Fruit fly (Drosophila melanogaster): Measurements from ENCODE around the gene CG42831.
A peak's percentile ranks its signal among the peaks of the same experiment; 100 is the strongest.

The CG42831 gene

dm6 chr3L:10776367-10777026 lies 38.1 kb upstream of the CG42831 start (continued):
- TF ChIP-seq Doc2 (GFP tag; IDR thresholded peaks at IDR 0.05) (peak; percentile 76), CG3163 (GFP tag; optimal IDR thresholded peaks at IDR 0.05) (peak; percentile 59), grn (GFP tag; optimal IDR thresholded peaks at IDR 0.05) (no peak), CG16863 (GFP tag; optimal IDR thresholded peaks at IDR 0.05) (peak; percentile 89), CG2129 (GFP tag; IDR thresholded peaks at IDR 0.05; ENCODE audit: partially characterized antibody) (no peak), Chrac-16 (GFP tag; optimal IDR thresholded peaks at IDR 0.05) (peak; percentile 81), Gug (GFP tag; IDR thresholded peaks at IDR 0.05) (peak; percentile 90), Nf-YC (tag; optimal IDR thresholded peaks at IDR 0.05) (no peak), Sry-β (GFP tag; optimal IDR thresholded peaks at IDR 0.05) (no peak), CG4360 (GFP tag; IDR thresholded peaks at IDR 0.05) (peak; percentile 72), pan (optimal IDR thresholded peaks at IDR 0.05) (no peak), pan (GFP tag; optimal IDR thresholded peaks at IDR 0.05 in 1 of 2, IDR thresholded peaks at IDR 0.05 in 1 of 2) (peak in 1 of 2 experiments; percentile 94), Dek (tag; optimal IDR thresholded peaks at IDR 0.05) (peak; percentile 70), cg (GFP tag; optimal IDR thresholded peaks at IDR 0.05) (no peak), CG6854 (GFP tag; optimal IDR thresholded peaks at IDR 0.05) (peak; percentile 47), ato (GFP tag; IDR thresholded peaks at IDR 0.05; ENCODE audit: partially characterized antibody) (no peak), abd-A (tag; optimal IDR thresholded peaks at IDR 0.05) (no peak), Dref (GFP tag; IDR thresholded peaks at IDR 0.05) (no peak), seq (GFP tag; IDR thresholded peaks at IDR 0.05) (peak; percentile 90), Ada2b (GFP tag; IDR thresholded peaks at IDR 0.05) (peak; percentile 91), CG34376 (GFP tag; optimal IDR thresholded peaks at IDR 0.05) (no peak), vnd (GFP tag; IDR thresholded peaks at IDR 0.05; ENCODE audit: partially characterized antibody) (no peak), CG7963 (GFP tag; IDR thresholded peaks at IDR 0.05; ENCODE audit: partially characterized antibody) (no peak), vfl (GFP tag; optimal IDR thresholded peaks at IDR 0.05) (peak; percentile 36), Gsc (GFP tag; IDR thresholded peaks at IDR 0.05) (peak; percentile 89), CG12155 (GFP tag; optimal IDR thresholded peaks at IDR 0.05) (peak; percentile 56), oc (tag; optimal IDR thresholded peaks at IDR 0.05) (peak; percentile 94), ase (GFP tag; IDR thresholded peaks at IDR 0.05) (peak; percentile 96), pros (GFP tag; optimal IDR thresholded peaks at IDR 0.05) (no peak), Kr (GFP tag; optimal IDR thresholded peaks at IDR 0.05) (no peak), CG10979 (tag; optimal IDR thresholded peaks at IDR 0.05) (peak; percentile 88), CG18262 (tag; optimal IDR thresholded peaks at IDR 0.05) (peak; percentile 85), bsh (GFP tag; optimal IDR thresholded peaks at IDR 0.05) (peak; percentile 94 to 98), gsb-n (tag; optimal IDR thresholded peaks at IDR 0.05) (peak; percentile 87), Neu2 (GFP tag; optimal IDR thresholded peaks at IDR 0.05; ENCODE audit: borderline replicate concordance) (no peak), sens-2 (GFP tag; IDR thresholded peaks at IDR 0.05) (peak; percentile 90), trh (GFP tag; optimal IDR thresholded peaks at IDR 0.05) (peak; percentile 62), Nf-YA (GFP tag; IDR thresholded peaks at IDR 0.05) (peak; percentile 85), Adf1 (GFP tag; IDR thresholded peaks at IDR 0.05) (no peak), CG12104 (GFP tag; optimal IDR thresholded peaks at IDR 0.05) (peak; percentile 63), CG15073 (GFP tag; optimal IDR thresholded peaks at IDR 0.05) (no peak), Xrp1 (GFP tag; IDR thresholded peaks at IDR 0.05) (peak; percentile 94), Doc3 (GFP tag; IDR thresholded peaks at IDR 0.05; ENCODE audit: partially characterized antibody) (no peak), CG42726 (GFP tag; IDR thresholded peaks at IDR 0.05; ENCODE audit: partially characterized antibody) (no peak), CG15269 (tag; optimal IDR thresholded peaks at IDR 0.05) (peak; percentile 87), Bteb2 (GFP tag; optimal IDR thresholded peaks at IDR 0.05) (peak; percentile 18), E2f1 (GFP tag; IDR thresholded peaks at IDR 0.05) (peak; percentile 87), CG11560 (tag; IDR thresholded peaks at IDR 0.05) (peak; percentile 82), Fer1 (GFP tag; optimal IDR thresholded peaks at IDR 0.05) (peak; percentile 80), CG10321 (GFP tag; IDR thresholded peaks at IDR 0.05) (peak; percentile 61; the same call in 1 of the 2 replicates)

Data from whole organism, embryonic.